Worm (Caenorhabditis elegans): Measurements from ENCODE around the gene phf-15.

phf-15 gene

DNA sequence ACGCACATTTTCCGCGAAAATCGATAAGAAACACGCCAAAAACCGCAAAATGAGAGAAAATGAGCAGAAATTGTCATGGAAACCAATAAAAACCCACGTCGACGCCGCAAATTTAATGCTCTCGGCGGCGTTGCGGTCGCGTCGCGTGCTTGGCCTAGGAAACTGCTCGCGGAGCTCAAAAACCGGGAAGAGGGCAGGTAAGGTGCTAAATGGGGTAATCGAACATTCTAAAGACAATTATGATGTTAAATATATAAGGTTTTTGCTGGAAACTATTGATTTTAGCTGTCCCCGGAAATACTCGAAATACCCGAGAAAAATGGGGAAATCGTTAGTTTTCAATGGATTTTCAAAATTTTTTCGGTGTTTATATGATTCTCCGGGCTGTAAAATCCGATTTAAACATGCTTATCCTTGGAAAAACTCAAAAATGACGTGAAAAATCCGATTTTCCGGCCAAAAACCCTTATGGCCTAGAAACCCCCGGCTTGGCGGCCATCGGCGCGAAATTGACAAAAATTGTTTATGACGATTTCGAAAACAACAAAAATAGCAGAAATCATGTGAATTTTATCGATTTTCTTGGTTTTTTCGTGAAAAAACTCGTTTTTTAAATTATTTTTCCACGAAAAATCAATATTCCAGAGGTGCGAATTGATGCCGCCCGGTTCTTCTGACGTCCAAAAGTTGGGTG, at the start of gene phf-15:
phf-15 (plus strand) TSS at position 537 of the 694 bp plus-strand sequence.
- TF ChIP-seq klf-2 (GFP tag; conservative IDR thresholded peaks at IDR 0.05) (no peak), ztf-23 (GFP tag; IDR thresholded peaks at IDR 0.05) (no peak), ref-1 (GFP tag; conservative IDR thresholded peaks at IDR 0.05) (no peak), cog-1 (tag; optimal IDR thresholded peaks at IDR 0.05) (no peak), flt-1 (GFP tag; IDR thresholded peaks at IDR 0.05) (no peak), med-1 (GFP tag; optimal IDR thresholded peaks at IDR 0.05; ENCODE audit: insufficient read depth) (no peak), T22C8.4 (GFP tag; IDR thresholded peaks at IDR 0.05) (no peak), tab-1 (GFP tag; IDR thresholded peaks at IDR 0.05) (no peak), ztf-29 (GFP tag; IDR thresholded peaks at IDR 0.05) (no peak)

DNA sequence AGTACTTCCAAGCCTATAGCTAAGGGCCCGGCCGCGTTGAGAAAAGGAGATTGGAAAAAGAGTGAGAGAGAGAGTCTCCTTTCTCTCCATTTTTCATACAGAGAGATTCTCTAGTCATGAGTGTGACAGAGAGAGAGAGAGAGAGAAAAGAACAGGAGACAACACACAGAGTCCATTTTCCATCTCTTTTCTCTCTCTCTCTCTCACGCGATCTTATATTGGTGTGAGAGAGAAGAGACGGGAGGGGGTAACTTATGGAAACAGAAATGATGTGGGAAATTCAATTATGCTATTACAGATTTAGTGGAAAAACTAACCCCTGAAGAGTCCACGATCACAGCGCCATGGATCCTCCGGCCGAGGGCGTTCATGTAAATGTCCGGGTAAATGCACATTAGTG, 49.5 kb upstream of the phf-15 start:
- TF ChIP-seq cog-1 (tag; optimal IDR thresholded peaks at IDR 0.05): no peak
- TF ChIP-seq tab-1 (GFP tag; IDR thresholded peaks at IDR 0.05): no peak
- no peak for TF ChIP-seq klf-2 (GFP tag; conservative IDR thresholded peaks at IDR 0.05)
- no peak for TF ChIP-seq med-1 (GFP tag; optimal IDR thresholded peaks at IDR 0.05; ENCODE audit: insufficient read depth)
- no peak for TF ChIP-seq T22C8.4 (GFP tag; IDR thresholded peaks at IDR 0.05)
- no peak for TF ChIP-seq ztf-29 (GFP tag; IDR thresholded peaks at IDR 0.05)
- TF ChIP-seq ref-1 (GFP tag; conservative IDR thresholded peaks at IDR 0.05): no peak
- TF ChIP-seq flt-1 (GFP tag; IDR thresholded peaks at IDR 0.05): no peak
- no peak for TF ChIP-seq ztf-23 (GFP tag; IDR thresholded peaks at IDR 0.05)

DNA sequence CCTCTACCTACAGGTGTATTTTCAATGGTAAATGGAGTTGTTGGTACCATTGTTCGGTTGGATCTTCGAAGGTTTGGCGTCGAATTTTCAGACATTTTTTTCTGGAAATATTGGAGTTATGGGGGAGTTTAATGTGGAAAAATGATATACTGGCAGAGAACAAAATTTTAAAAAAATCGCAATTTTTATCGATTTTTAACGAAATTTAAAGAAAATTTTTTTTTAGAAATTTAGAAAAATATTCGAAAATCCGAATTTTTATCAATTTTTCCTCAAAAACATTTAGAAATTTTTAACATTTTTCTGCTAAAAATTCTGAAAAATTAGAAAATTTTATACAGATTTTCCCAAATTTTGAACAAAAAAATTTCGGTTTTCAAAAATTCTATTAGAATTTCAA, 44.0 kb upstream of the phf-15 start, which contains the start of gene Y53G8AM.8:
Y53G8AM.8 (minus strand) TSS at position 101 of the 400 bp plus-strand sequence.
- TF ChIP-seq ref-1 (GFP tag; conservative IDR thresholded peaks at IDR 0.05): no peak
- no peak for TF ChIP-seq cog-1 (tag; optimal IDR thresholded peaks at IDR 0.05)
- TF ChIP-seq ztf-23 (GFP tag; IDR thresholded peaks at IDR 0.05): no peak
- TF ChIP-seq med-1 (GFP tag; optimal IDR thresholded peaks at IDR 0.05; ENCODE audit: insufficient read depth): no peak
- no peak for TF ChIP-seq tab-1 (GFP tag; IDR thresholded peaks at IDR 0.05)
- no peak for TF ChIP-seq flt-1 (GFP tag; IDR thresholded peaks at IDR 0.05)
- no peak for TF ChIP-seq ztf-29 (GFP tag; IDR thresholded peaks at IDR 0.05)
- no peak for TF ChIP-seq klf-2 (GFP tag; conservative IDR thresholded peaks at IDR 0.05)
- no peak for TF ChIP-seq T22C8.4 (GFP tag; IDR thresholded peaks at IDR 0.05)

DNA sequence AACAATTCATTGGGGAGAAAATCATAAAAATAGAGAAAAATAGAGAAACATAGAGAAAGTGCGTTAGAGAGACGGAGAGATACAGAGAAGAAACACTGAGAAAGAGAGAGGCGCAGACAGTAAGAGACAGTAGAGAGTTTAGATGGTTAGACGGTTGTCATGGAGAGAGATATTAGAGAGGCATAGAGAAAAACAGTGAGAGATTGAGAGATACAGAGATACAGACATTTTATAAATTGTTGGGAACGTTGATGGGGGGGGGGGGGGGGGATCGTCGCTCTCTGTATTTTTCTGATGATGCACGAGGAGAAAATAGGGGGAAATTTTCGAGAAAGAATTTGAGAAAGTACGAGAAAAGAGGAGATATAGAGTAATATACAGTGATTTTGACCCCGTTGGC, 43.3 kb upstream of the phf-15 start:
- TF ChIP-seq ztf-29 (GFP tag; IDR thresholded peaks at IDR 0.05) (no peak), T22C8.4 (GFP tag; IDR thresholded peaks at IDR 0.05) (no peak), klf-2 (GFP tag; conservative IDR thresholded peaks at IDR 0.05) (no peak), tab-1 (GFP tag; IDR thresholded peaks at IDR 0.05) (no peak), cog-1 (tag; optimal IDR thresholded peaks at IDR 0.05) (peak; percentile 55), flt-1 (GFP tag; IDR thresholded peaks at IDR 0.05) (no peak), ztf-23 (GFP tag; IDR thresholded peaks at IDR 0.05) (0 out of 2 replicates have a peak, but pooled peaks have one; percentile 39), ref-1 (GFP tag; conservative IDR thresholded peaks at IDR 0.05) (no peak), med-1 (GFP tag; optimal IDR thresholded peaks at IDR 0.05; ENCODE audit: insufficient read depth) (no peak)

DNA sequence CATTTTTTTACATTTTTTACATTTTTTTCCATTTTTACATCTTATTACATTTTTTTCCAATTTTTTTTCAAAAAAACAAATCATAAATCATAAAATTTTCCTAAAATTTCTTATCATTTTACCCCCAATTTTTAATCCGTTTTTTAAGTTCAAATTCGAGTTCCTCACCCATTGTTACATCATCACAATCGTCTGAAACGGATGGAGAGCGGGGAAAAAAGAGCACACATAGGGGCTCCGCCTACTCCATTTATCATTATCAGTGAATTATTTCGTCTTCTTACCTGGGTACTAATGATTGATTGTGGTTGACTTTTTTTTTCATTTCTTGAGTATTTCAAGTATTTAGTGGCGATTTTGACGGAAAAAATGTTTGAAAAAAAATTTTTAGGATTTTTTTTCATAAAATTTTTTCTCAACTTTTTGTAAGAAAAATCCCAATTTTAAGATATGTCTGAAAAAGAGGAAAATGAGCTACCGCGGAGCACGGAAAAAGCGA, 40.7 kb upstream of the phf-15 start, which contains the start of gene mfsd-8:
mfsd-8 (plus strand) TSS at position 449 of the 499 bp plus-strand sequence.
- no peak for TF ChIP-seq klf-2 (GFP tag; conservative IDR thresholded peaks at IDR 0.05)
- no peak for TF ChIP-seq med-1 (GFP tag; optimal IDR thresholded peaks at IDR 0.05; ENCODE audit: insufficient read depth)
- TF ChIP-seq ref-1 (GFP tag; conservative IDR thresholded peaks at IDR 0.05): no peak
- no peak for TF ChIP-seq cog-1 (tag; optimal IDR thresholded peaks at IDR 0.05)
- no peak for TF ChIP-seq ztf-29 (GFP tag; IDR thresholded peaks at IDR 0.05)
- TF ChIP-seq flt-1 (GFP tag; IDR thresholded peaks at IDR 0.05): no peak
- TF ChIP-seq tab-1 (GFP tag; IDR thresholded peaks at IDR 0.05): no peak

DNA sequence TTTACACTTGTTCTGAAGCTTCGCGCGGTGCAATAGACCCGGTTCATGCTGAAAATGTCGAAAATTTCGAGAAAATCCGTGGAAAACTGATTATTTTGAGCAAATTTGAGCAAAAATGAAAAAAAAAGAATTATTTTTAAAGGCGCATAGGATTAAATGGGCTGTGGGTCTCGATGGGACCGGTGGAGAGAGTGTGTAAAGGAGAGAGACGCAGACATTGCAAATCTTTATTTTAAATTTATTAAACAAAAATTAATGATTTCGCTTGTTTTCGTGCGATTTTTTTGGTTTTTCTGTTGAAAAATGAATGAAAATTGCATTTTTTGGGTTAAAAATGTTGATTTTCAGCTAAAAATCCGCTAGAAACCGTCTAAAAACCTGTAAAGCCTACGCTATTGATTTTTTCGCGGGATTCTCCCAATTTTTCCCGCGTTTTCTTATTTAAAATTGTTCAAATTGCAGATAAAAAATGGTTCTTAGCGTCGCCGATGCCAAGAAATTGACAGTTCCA, 28.3 kb upstream of the phf-15 start, which contains the start of the genes Y53G8AR.8 and Y53G8AR.6:
Y53G8AR.8 (minus strand) TSS at position 48 of the 511 bp plus-strand sequence.
Y53G8AR.6 (plus strand) TSS at position 461 of the 511 bp plus-strand sequence.
- TF ChIP-seq klf-2 (GFP tag; conservative IDR thresholded peaks at IDR 0.05) (no peak), flt-1 (GFP tag; IDR thresholded peaks at IDR 0.05) (no peak), T22C8.4 (GFP tag; IDR thresholded peaks at IDR 0.05) (no peak), ref-1 (GFP tag; conservative IDR thresholded peaks at IDR 0.05) (no peak), ztf-23 (GFP tag; IDR thresholded peaks at IDR 0.05) (no peak), cog-1 (tag; optimal IDR thresholded peaks at IDR 0.05) (no peak), tab-1 (GFP tag; IDR thresholded peaks at IDR 0.05) (no peak), ztf-29 (GFP tag; IDR thresholded peaks at IDR 0.05) (no peak), med-1 (GFP tag; optimal IDR thresholded peaks at IDR 0.05; ENCODE audit: insufficient read depth) (no peak)

DNA sequence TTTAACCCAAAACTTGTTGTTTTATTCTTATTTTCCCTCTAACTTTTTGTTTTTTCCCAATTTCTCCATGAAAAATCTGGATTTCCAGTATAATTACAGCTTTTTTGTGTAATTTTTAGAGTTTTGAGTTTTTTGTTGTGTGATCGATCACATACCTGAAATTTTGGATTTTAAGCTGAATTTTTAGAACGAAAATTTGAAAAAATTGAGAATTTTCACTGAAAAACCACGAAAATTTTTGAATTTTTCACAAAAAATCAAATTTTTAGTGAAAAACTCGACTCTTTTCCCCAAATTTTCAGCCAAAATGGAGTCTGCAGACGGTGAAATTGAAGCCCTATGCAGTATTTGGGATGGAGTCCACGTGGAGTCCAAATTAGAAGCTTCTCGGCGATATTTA, 25.5 kb upstream of the phf-15 start, which contains the start of gene Y53G8AR.5:
Y53G8AR.5 (plus strand) TSS at position 301 of the 400 bp plus-strand sequence.
- TF ChIP-seq med-1 (GFP tag; optimal IDR thresholded peaks at IDR 0.05; ENCODE audit: insufficient read depth): no peak
- no peak for TF ChIP-seq ref-1 (GFP tag; conservative IDR thresholded peaks at IDR 0.05)
- TF ChIP-seq cog-1 (tag; optimal IDR thresholded peaks at IDR 0.05): no peak
- TF ChIP-seq T22C8.4 (GFP tag; IDR thresholded peaks at IDR 0.05): no peak
- no peak for TF ChIP-seq flt-1 (GFP tag; IDR thresholded peaks at IDR 0.05)
- TF ChIP-seq ztf-23 (GFP tag; IDR thresholded peaks at IDR 0.05): no peak
- no peak for TF ChIP-seq klf-2 (GFP tag; conservative IDR thresholded peaks at IDR 0.05)
- TF ChIP-seq tab-1 (GFP tag; IDR thresholded peaks at IDR 0.05): no peak
- no peak for TF ChIP-seq ztf-29 (GFP tag; IDR thresholded peaks at IDR 0.05)

DNA sequence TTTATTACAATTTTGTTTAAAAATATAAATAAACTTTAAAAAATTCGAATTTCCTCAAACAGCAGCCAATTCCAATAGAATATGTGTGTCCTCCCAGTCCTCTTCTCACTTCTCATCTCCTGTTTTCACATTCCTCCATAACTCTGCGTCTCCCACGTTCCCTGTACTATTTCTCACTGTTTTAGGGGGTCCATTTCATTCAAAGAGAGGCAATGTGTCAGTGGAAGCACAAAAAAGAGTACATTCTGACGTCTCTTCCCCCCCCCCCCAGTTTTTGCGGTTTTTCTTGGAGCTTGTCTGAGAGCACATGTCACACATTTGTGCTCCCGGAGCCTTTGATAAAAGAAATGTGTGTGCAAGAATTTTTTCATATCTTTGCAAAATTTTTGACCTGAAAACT, 18.1 kb upstream of the phf-15 start:
- TF ChIP-seq ref-1 (GFP tag; conservative IDR thresholded peaks at IDR 0.05) (no peak), ztf-29 (GFP tag; IDR thresholded peaks at IDR 0.05) (no peak), flt-1 (GFP tag; IDR thresholded peaks at IDR 0.05) (no peak), cog-1 (tag; optimal IDR thresholded peaks at IDR 0.05) (no peak), med-1 (GFP tag; optimal IDR thresholded peaks at IDR 0.05; ENCODE audit: insufficient read depth) (no peak), T22C8.4 (GFP tag; IDR thresholded peaks at IDR 0.05) (no peak), tab-1 (GFP tag; IDR thresholded peaks at IDR 0.05) (no peak), ztf-23 (GFP tag; IDR thresholded peaks at IDR 0.05) (no peak), klf-2 (GFP tag; conservative IDR thresholded peaks at IDR 0.05) (no peak)

DNA sequence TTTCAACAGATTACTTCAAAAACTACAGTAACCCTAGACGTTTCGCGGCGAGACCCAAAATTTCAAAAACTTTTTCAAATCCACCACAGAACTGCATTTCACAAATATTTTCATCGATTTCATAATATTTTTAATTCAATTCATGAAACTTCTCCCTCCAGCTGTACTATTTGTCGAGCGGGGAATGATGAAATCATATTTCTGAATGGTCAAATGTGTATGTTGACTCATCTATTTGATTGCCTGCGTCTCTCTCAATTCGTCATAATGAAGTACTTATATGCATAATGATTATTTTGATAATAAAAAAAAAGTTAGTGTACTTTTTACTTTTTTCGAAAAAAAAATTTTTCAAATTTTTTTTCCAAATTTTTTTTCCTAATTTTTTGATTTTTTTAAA, 16.3 kb upstream of the phf-15 start:
- TF ChIP-seq ztf-29 (GFP tag; IDR thresholded peaks at IDR 0.05) (no peak), cog-1 (tag; optimal IDR thresholded peaks at IDR 0.05) (no peak), tab-1 (GFP tag; IDR thresholded peaks at IDR 0.05) (no peak), ztf-23 (GFP tag; IDR thresholded peaks at IDR 0.05) (no peak), flt-1 (GFP tag; IDR thresholded peaks at IDR 0.05) (no peak), med-1 (GFP tag; optimal IDR thresholded peaks at IDR 0.05; ENCODE audit: insufficient read depth) (no peak), klf-2 (GFP tag; conservative IDR thresholded peaks at IDR 0.05) (no peak), T22C8.4 (GFP tag; IDR thresholded peaks at IDR 0.05) (no peak), ref-1 (GFP tag; conservative IDR thresholded peaks at IDR 0.05) (no peak)
